Fruit fly (Drosophila melanogaster): ENCODE data around the gene CG11279.

CG11279 gene

dm6 chr3L:13046758-13047157 lies at the start of gene CG11279:
CG11279 (plus strand) TSS chr3L:13046977.
- TF ChIP-seq svp (GFP tag) (peak; percentile 7), CG34406 (GFP tag; optimal IDR thresholded peaks at IDR 0.05) (no peak)

dm6 chr3L:13006490-13006889 lies 40.3 kb upstream of the CG11279 start, which contains the start of gene CG11263:
CG11263 (plus strand) TSS chr3L:13006817.
- TF ChIP-seq CG34406 (GFP tag; optimal IDR thresholded peaks at IDR 0.05) (peak; percentile 21), CG32006 (GFP tag; optimal IDR thresholded peaks at IDR 0.05) (no peak), OdsH (GFP tag; optimal IDR thresholded peaks at IDR 0.05) (peak; percentile 28), CG8632 (GFP tag; optimal IDR thresholded peaks at IDR 0.05) (no peak), lz (GFP tag; optimal IDR thresholded peaks at IDR 0.05) (peak; percentile 43), net (GFP tag; optimal IDR thresholded peaks at IDR 0.05) (peak; percentile 50), CG6276 (GFP tag; optimal IDR thresholded peaks at IDR 0.05) (no peak), CG11902 (GFP tag; optimal IDR thresholded peaks at IDR 0.05) (no peak), salr (GFP tag; optimal IDR thresholded peaks at IDR 0.05) (no peak), Hr39 (GFP tag; optimal IDR thresholded peaks at IDR 0.05) (peak; percentile 48), CG16779 (tag; optimal IDR thresholded peaks at IDR 0.05) (no peak), CG11294 (GFP tag; IDR thresholded peaks at IDR 0.05) (no peak), cyc (GFP tag; optimal IDR thresholded peaks at IDR 0.05) (peak; percentile 37), esn (GFP tag; optimal IDR thresholded peaks at IDR 0.05) (peak; percentile 32), acj6 (GFP tag; optimal IDR thresholded peaks at IDR 0.05) (peak; percentile 36), CG3919 (GFP tag; optimal IDR thresholded peaks at IDR 0.05) (no peak), CG10631 (GFP tag; optimal IDR thresholded peaks at IDR 0.05) (peak; percentile 32), pdm3 (GFP tag; optimal IDR thresholded peaks at IDR 0.05) (no peak), CG6808 (GFP tag; optimal IDR thresholded peaks at IDR 0.05) (no peak), CG8119 (GFP tag; IDR thresholded peaks at IDR 0.05) (no peak), Lpt (GFP tag; optimal IDR thresholded peaks at IDR 0.05) (peak; percentile 12), Sox14 (GFP tag; optimal IDR thresholded peaks at IDR 0.05) (peak; percentile 31), CG11762 (GFP tag; optimal IDR thresholded peaks at IDR 0.05; ENCODE audit: insufficient read depth) (no peak), CG31627 (GFP tag; optimal IDR thresholded peaks at IDR 0.05) (peak; percentile 40), Hr38 (GFP tag; optimal IDR thresholded peaks at IDR 0.05) (no peak), Blimp-1 (GFP tag; optimal IDR thresholded peaks at IDR 0.05) (no peak), Hr4 (GFP tag; optimal IDR thresholded peaks at IDR 0.05) (no peak), ss (GFP tag; optimal IDR thresholded peaks at IDR 0.05) (no peak), fkh (GFP tag; optimal IDR thresholded peaks at IDR 0.05) (no peak), CG6792 (GFP tag; optimal IDR thresholded peaks at IDR 0.05) (no peak), CG7368 (GFP tag; optimal IDR thresholded peaks at IDR 0.05) (no peak), Ets21C (GFP tag; optimal IDR thresholded peaks at IDR 0.05) (peak; percentile 14), topi (GFP tag; optimal IDR thresholded peaks at IDR 0.05) (peak; percentile 52), Sox15 (GFP tag; optimal IDR thresholded peaks at IDR 0.05) (peak; percentile 7), Sox102F (GFP tag; optimal IDR thresholded peaks at IDR 0.05) (no peak), svp (GFP tag) (no peak), CG3032 (tag; optimal IDR thresholded peaks at IDR 0.05) (no peak), CG4318 (GFP tag; optimal IDR thresholded peaks at IDR 0.05) (peak; percentile 4), dsx (GFP tag; optimal IDR thresholded peaks at IDR 0.05; ENCODE audit: poor library complexity, severe bottlenecking) (no peak)

DNA sequence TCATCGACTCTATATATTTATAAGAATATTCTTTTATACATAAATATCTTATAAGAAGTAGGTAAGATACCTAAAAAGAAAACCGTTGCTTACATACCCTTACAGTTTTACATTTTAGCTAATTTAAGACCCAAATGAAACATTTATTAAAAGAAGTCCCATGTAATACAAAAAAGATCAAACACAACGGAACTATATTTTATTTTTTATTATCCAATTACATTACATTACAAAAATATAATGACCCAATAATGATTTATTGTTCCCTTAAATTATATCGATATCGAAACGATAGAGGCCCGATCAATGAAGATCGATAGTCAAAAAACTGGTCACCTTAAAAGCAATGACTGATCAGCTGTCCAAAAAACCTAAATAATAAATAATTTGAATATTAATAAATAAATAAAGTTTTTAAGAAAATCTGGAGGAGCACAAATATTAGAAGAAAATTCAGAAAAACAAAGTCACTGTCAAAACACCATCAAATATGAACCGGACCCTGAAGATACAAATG lies 38.8 kb upstream of the CG11279 start:
- no peak for TF ChIP-seq Hr39 (GFP tag; optimal IDR thresholded peaks at IDR 0.05)
- no peak for TF ChIP-seq CG6854 (GFP tag; optimal IDR thresholded peaks at IDR 0.05)
- TF ChIP-seq CG11902 (GFP tag; optimal IDR thresholded peaks at IDR 0.05): no peak
- TF ChIP-seq Eip78C (GFP tag): peak; percentile 8
- TF ChIP-seq CG1621 (tag; optimal IDR thresholded peaks at IDR 0.05): no peak
- no peak for TF ChIP-seq CG32006 (GFP tag; optimal IDR thresholded peaks at IDR 0.05)
- no peak for TF ChIP-seq Sox14 (GFP tag; optimal IDR thresholded peaks at IDR 0.05)
- TF ChIP-seq dsx (GFP tag; optimal IDR thresholded peaks at IDR 0.05; ENCODE audit: poor library complexity, severe bottlenecking): no peak
- TF ChIP-seq CG4318 (GFP tag; optimal IDR thresholded peaks at IDR 0.05): no peak
- no peak for TF ChIP-seq CG34406 (GFP tag; optimal IDR thresholded peaks at IDR 0.05)
- peak; percentile 7 for TF ChIP-seq OdsH (GFP tag; optimal IDR thresholded peaks at IDR 0.05)
- TF ChIP-seq CG10669 (GFP tag; optimal IDR thresholded peaks at IDR 0.05): no peak
- TF ChIP-seq CG11294 (GFP tag; IDR thresholded peaks at IDR 0.05): no peak
